Worm (Caenorhabditis elegans) whole organism, L2 larva: ENCODE data around the gene F42A10.7.

Experiments
- ceh-16 ChIP-seq: fragments of 150-350 bp; optimal IDR thresholded peaks from 2 replicates; lab custom pipeline; 2014; ENCODE audit warnings: missing biosample characterization, missing genetic modification characterization
- snpc-4 ChIP-seq: fragments of 150-350 bp; optimal IDR thresholded peaks from 2 replicates; lab custom pipeline; 2014; ENCODE audit warnings: missing biosample characterization, missing genetic modification characterization

DNA sequence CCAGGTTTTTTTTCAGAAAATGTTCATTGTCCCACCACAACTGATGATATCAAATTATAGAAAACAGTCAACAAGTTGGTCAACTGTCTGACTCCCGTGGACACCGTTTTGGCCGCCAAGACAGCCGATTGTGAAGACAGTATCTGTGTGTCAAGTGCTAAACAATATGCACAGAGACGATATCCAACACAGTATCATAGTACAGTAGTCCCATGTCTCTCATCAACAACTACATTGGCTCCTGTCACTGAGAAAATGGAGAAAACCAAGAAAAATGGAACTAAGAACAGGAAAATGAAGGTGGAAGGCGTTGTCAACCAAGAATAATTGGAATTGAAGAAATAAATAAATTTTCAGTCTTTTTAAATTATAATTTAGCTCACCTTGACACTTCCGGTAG lies 29.8 kb downstream of the F42A10.7 start:
- TF ChIP-seq ceh-16 (tag; lab: Kevin White, UChicago) (no peak), snpc-4 (tag; lab: Kevin White, UChicago) (no peak)
